Fruit fly (Drosophila melanogaster): Measurements from ENCODE around the gene Hs3st-B.

The Hs3st-B gene

dm6 chrX:19291780-19292605 is 43.6 kb downstream of the Hs3st-B start (continued):
- no peak for TF ChIP-seq prd (optimal IDR thresholded peaks at IDR 0.05)
- no peak for TF ChIP-seq prd (GFP tag; IDR thresholded peaks at IDR 0.05)
- no peak for TF ChIP-seq CG8924 (tag; optimal IDR thresholded peaks at IDR 0.05)
- 0 out of 3 replicates have a peak, but pooled peaks have one; percentile 18 for TF ChIP-seq CG16813 (GFP tag; IDR thresholded peaks at IDR 0.05; ENCODE audit: partially characterized antibody)
- no peak for TF ChIP-seq ken (GFP tag; IDR thresholded peaks at IDR 0.05)
- no peak for TF ChIP-seq BEAF-32 (GFP tag; optimal IDR thresholded peaks at IDR 0.05)
- no peak for TF ChIP-seq PHDP (tag; optimal IDR thresholded peaks at IDR 0.05)
- TF ChIP-seq sens-2 (GFP tag; IDR thresholded peaks at IDR 0.05), result no peak
- peak; percentile 45 for TF ChIP-seq zfh2 (GFP tag; optimal IDR thresholded peaks at IDR 0.05)
- peak; percentile 14 for TF ChIP-seq CG2678 (tag; optimal IDR thresholded peaks at IDR 0.05)
- TF ChIP-seq HLHmδ (GFP tag; optimal IDR thresholded peaks at IDR 0.05), result no peak
- no peak for TF ChIP-seq H2.0 (GFP tag; IDR thresholded peaks at IDR 0.05)
- TF ChIP-seq slbo (GFP tag; IDR thresholded peaks at IDR 0.05), result peak; percentile 14; the same call in 1 of the 2 replicates
- TF ChIP-seq Dp (GFP tag; optimal IDR thresholded peaks at IDR 0.05), result no peak
- no peak for TF ChIP-seq CG31224 (GFP tag; IDR thresholded peaks at IDR 0.05)
- peak; percentile 26 for TF ChIP-seq Ets65A (GFP tag)
- no peak for TF ChIP-seq toy (GFP tag; IDR thresholded peaks at IDR 0.05)
- no peak for TF ChIP-seq CG8359 (GFP tag; optimal IDR thresholded peaks at IDR 0.05; ENCODE audit: borderline replicate concordance)
- no peak for TF ChIP-seq Hand (GFP tag; optimal IDR thresholded peaks at IDR 0.05)
- TF ChIP-seq CG4424 (GFP tag; optimal IDR thresholded peaks at IDR 0.05), result no peak
- TF ChIP-seq bab2 (GFP tag; optimal IDR thresholded peaks at IDR 0.05), result no peak

DNA sequence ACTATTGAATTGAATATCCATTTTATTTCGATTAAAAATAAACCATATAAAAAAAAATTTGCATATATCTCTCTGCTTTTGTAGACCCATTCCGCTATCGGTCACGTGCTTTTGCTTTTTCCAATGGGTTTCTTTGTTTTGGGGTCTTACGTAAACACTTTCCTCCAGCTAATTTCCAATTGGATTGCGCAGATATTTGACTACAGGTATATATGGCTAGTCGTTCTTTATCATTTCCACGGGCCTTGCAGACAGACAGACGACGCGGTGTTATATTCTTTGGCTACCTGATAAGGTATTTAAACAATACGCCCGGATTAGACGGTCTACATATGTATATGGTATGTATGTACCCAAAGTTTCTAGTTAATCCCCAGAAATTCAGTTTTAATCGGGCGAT is 44.9 kb downstream of the Hs3st-B start:
- TF ChIP-seq insv (GFP tag; optimal IDR thresholded peaks at IDR 0.05), result peak in 1 of 2 experiments; percentile 39
- TF ChIP-seq Hsf (GFP tag; optimal IDR thresholded peaks at IDR 0.05), result no peak
- no peak for TF ChIP-seq HLH4C (GFP tag; IDR thresholded peaks at IDR 0.05; ENCODE audit: partially characterized antibody)
- no peak for TF ChIP-seq unpg (GFP tag; optimal IDR thresholded peaks at IDR 0.05)
- no peak for TF ChIP-seq CG11696 (GFP tag; IDR thresholded peaks at IDR 0.05)
- no peak for TF ChIP-seq CG18476 (GFP tag; optimal IDR thresholded peaks at IDR 0.05)
- TF ChIP-seq ftz-f1 (GFP tag; optimal IDR thresholded peaks at IDR 0.05), result no peak
- no peak for TF ChIP-seq pzg (GFP tag; optimal IDR thresholded peaks at IDR 0.05)
- TF ChIP-seq grn (GFP tag; optimal IDR thresholded peaks at IDR 0.05), result no peak
- no peak for TF ChIP-seq CG18262 (tag; optimal IDR thresholded peaks at IDR 0.05)
- TF ChIP-seq usp (GFP tag; optimal IDR thresholded peaks at IDR 0.05), result no peak
- TF ChIP-seq mirr (GFP tag; optimal IDR thresholded peaks at IDR 0.05), result peak; percentile 30
- peak; percentile 5 for TF ChIP-seq BtbVII (GFP tag; optimal IDR thresholded peaks at IDR 0.05)
- no peak for TF ChIP-seq Dp (GFP tag; optimal IDR thresholded peaks at IDR 0.05)
- no peak for TF ChIP-seq Spps (tag; optimal IDR thresholded peaks at IDR 0.05)
- no peak for TF ChIP-seq CG6254 (GFP tag; optimal IDR thresholded peaks at IDR 0.05)
- TF ChIP-seq CG8388 (GFP tag; optimal IDR thresholded peaks at IDR 0.05), result no peak
- TF ChIP-seq z (GFP tag; IDR thresholded peaks at IDR 0.05), result no peak
- no peak for TF ChIP-seq CG4820 (GFP tag; optimal IDR thresholded peaks at IDR 0.05)
- peak in 1 of 2 experiments; percentile 36 for TF ChIP-seq Pdp1 (GFP tag; optimal IDR thresholded peaks at IDR 0.05)
- TF ChIP-seq Neu2 (GFP tag; optimal IDR thresholded peaks at IDR 0.05; ENCODE audit: borderline replicate concordance), result no peak
- no peak for TF ChIP-seq E2f2 (GFP tag; IDR thresholded peaks at IDR 0.05)
- TF ChIP-seq shn (GFP tag; optimal IDR thresholded peaks at IDR 0.05), result no peak
- no peak for TF ChIP-seq Xrp1 (GFP tag; IDR thresholded peaks at IDR 0.05)
- no peak for TF ChIP-seq ash1 (GFP tag; optimal IDR thresholded peaks at IDR 0.05)
- TF ChIP-seq CG42726 (GFP tag; IDR thresholded peaks at IDR 0.05; ENCODE audit: partially characterized antibody), result no peak
- no peak for TF ChIP-seq her (GFP tag; optimal IDR thresholded peaks at IDR 0.05)
- peak; percentile 62 for TF ChIP-seq Med (GFP tag)
